Fruit fly (Drosophila melanogaster): Measurements from ENCODE around the gene CG4022.

CG4022 gene

dm6 chr3L:9429665-9430607 is 19.3 kb upstream of the CG4022 start, which contains the start of the genes RpS17 and MTF-1 (continued):
- TF ChIP-seq Dad (GFP tag; optimal IDR thresholded peaks at IDR 0.05) = peak; percentile 6
- no peak for TF ChIP-seq CG31388 (GFP tag; optimal IDR thresholded peaks at IDR 0.05)
- TF ChIP-seq seq (GFP tag; IDR thresholded peaks at IDR 0.05) = peak; percentile 27; the same call in 1 of the 2 replicates
- peak; percentile 41 for TF ChIP-seq CG9609 (GFP tag; optimal IDR thresholded peaks at IDR 0.05)
- TF ChIP-seq E2f2 (GFP tag; IDR thresholded peaks at IDR 0.05) = peak; percentile 32; the same call in 1 of the 2 replicates
- peak; percentile 44; the same call in 2 of the 3 replicates for TF ChIP-seq H15 (GFP tag; IDR thresholded peaks at IDR 0.05)
- no peak for TF ChIP-seq CkIIα-i1 (GFP tag; IDR thresholded peaks at IDR 0.05)
- no peak; the same call in 1 of the 2 replicates for TF ChIP-seq CG7372 (GFP tag; IDR thresholded peaks at IDR 0.05)
- TF ChIP-seq z (GFP tag; IDR thresholded peaks at IDR 0.05) = no peak
- no peak for TF ChIP-seq repo (GFP tag; optimal IDR thresholded peaks at IDR 0.05)
- TF ChIP-seq disco-r (GFP tag; optimal IDR thresholded peaks at IDR 0.05) = peak; percentile 39
- peak; percentile 57; the same call in 1 of the 2 replicates for TF ChIP-seq NFAT (GFP tag; IDR thresholded peaks at IDR 0.05)
- peak; percentile 57 for TF ChIP-seq kah (GFP tag; optimal IDR thresholded peaks at IDR 0.05)
- no peak for TF ChIP-seq CG4282 (GFP tag; optimal IDR thresholded peaks at IDR 0.05)
- TF ChIP-seq CG17328 (GFP tag; IDR thresholded peaks at IDR 0.05) = peak; percentile 81
- TF ChIP-seq inv (GFP tag; IDR thresholded peaks at IDR 0.05; ENCODE audit: partially characterized antibody) = no peak
- peak; percentile 53 for TF ChIP-seq slbo (GFP tag; IDR thresholded peaks at IDR 0.05)
- TF ChIP-seq lmd (GFP tag; IDR thresholded peaks at IDR 0.05) = no peak; the same call in 1 of the 2 replicates
- TF ChIP-seq HmgD (GFP tag; optimal IDR thresholded peaks at IDR 0.05) = no peak
- peak; percentile 69 for TF ChIP-seq CG4707 (GFP tag; optimal IDR thresholded peaks at IDR 0.05)
- TF ChIP-seq slp2 (GFP tag; optimal IDR thresholded peaks at IDR 0.05) = peak; percentile 26
- TF ChIP-seq ap (GFP tag; IDR thresholded peaks at IDR 0.05) = no peak
- TF ChIP-seq CG8944 (GFP tag; optimal IDR thresholded peaks at IDR 0.05) = no peak
- TF ChIP-seq mirr (GFP tag; optimal IDR thresholded peaks at IDR 0.05) = peak; percentile 55
- peak; percentile 51; the same call in 2 of the 3 replicates for TF ChIP-seq ase (GFP tag; IDR thresholded peaks at IDR 0.05)
- no peak for TF ChIP-seq CG7786 (GFP tag; optimal IDR thresholded peaks at IDR 0.05)
- no peak for TF ChIP-seq Bteb2 (GFP tag; optimal IDR thresholded peaks at IDR 0.05)
- peak; percentile 16 for TF ChIP-seq az2 (GFP tag; optimal IDR thresholded peaks at IDR 0.05)
- TF ChIP-seq CG11085 (GFP tag; IDR thresholded peaks at IDR 0.05) = 0 out of 2 replicates have a peak, but pooled peaks have one; percentile 30
- no peak for TF ChIP-seq vnd (GFP tag; IDR thresholded peaks at IDR 0.05; ENCODE audit: partially characterized antibody)
- TF ChIP-seq MTF-1 (GFP tag; optimal IDR thresholded peaks at IDR 0.05; ENCODE audit: borderline replicate concordance) = peak; percentile 93
- TF ChIP-seq Hmr (GFP tag; optimal IDR thresholded peaks at IDR 0.05) = peak; percentile 66
- TF ChIP-seq slou (GFP tag; optimal IDR thresholded peaks at IDR 0.05) = peak; percentile 53
- no peak; the same call in 1 of the 2 replicates for TF ChIP-seq CG5953 (GFP tag; IDR thresholded peaks at IDR 0.05)
- peak; percentile 67 for TF ChIP-seq CG3281 (GFP tag; optimal IDR thresholded peaks at IDR 0.05)
- peak; percentile 30 for TF ChIP-seq CG15514 (GFP tag; optimal IDR thresholded peaks at IDR 0.05)
- TF ChIP-seq sisA (GFP tag; IDR thresholded peaks at IDR 0.05) = no peak
- peak; percentile 50 for TF ChIP-seq Tbp (GFP tag; optimal IDR thresholded peaks at IDR 0.05)
- TF ChIP-seq NC2α (GFP tag; optimal IDR thresholded peaks at IDR 0.05) = no peak
- peak; percentile 70 for TF ChIP-seq Rfx (GFP tag; IDR thresholded peaks at IDR 0.05)
- TF ChIP-seq CG12744 (GFP tag; optimal IDR thresholded peaks at IDR 0.05) = no peak
- TF ChIP-seq CG7556 (GFP tag; optimal IDR thresholded peaks at IDR 0.05) = peak; percentile 22
- no peak for TF ChIP-seq CG6254 (GFP tag; optimal IDR thresholded peaks at IDR 0.05)
- TF ChIP-seq CG2678 (tag; optimal IDR thresholded peaks at IDR 0.05) = peak; percentile 53
- TF ChIP-seq CG8478 (optimal IDR thresholded peaks at IDR 0.05) = no peak
- peak; percentile 63 for TF ChIP-seq CG15601 (tag; optimal IDR thresholded peaks at IDR 0.05)
- no peak for TF ChIP-seq Lim3 (GFP tag; IDR thresholded peaks at IDR 0.05)
- TF ChIP-seq CG17385 (GFP tag; optimal IDR thresholded peaks at IDR 0.05) = peak; percentile 71
- no peak for TF ChIP-seq Neu2 (GFP tag; optimal IDR thresholded peaks at IDR 0.05; ENCODE audit: borderline replicate concordance)
- peak; percentile 40 for TF ChIP-seq sqz (GFP tag; optimal IDR thresholded peaks at IDR 0.05)

All from whole organism, embryonic.